Worm (Caenorhabditis elegans) whole organism, early embryonic: ENCODE data around the gene twk-34.
"Not testable (repeated sequence)": the region's sequence is repeated elsewhere in the genome, so short reads cannot be mapped to it uniquely, and the experiment has no call there.

Source experiments
- ama-1 ChIP-seq: fragments of 150-350 bp; optimal IDR thresholded peaks from 2 replicates; lab custom pipeline; 2014
- hmbx-1 ChIP-seq: sonication (generic microtip); optimal IDR thresholded peaks from 2 replicates; lab custom pipeline; 2016; ENCODE audit warnings: mild to moderate bottlenecking, missing genetic modification characterization, missing compliant biosample characterization

- not testable (repeated sequence) for TF ChIP-seq hmbx-1; ama-1 (lab: Kevin White, UChicago)
These were observed 43.6 kb downstream of the twk-34 start, which contains the start of gene T23D5.8 for ce11 chrV:15748343-15748742.
